Fruit fly (Drosophila melanogaster) whole organism, embryonic: ENCODE results near the gene CG3097.

ENCODE experiments used
- BEAF-32 ChIP-seq: fragments of 200-800 bp; sonication (Bioruptor generic); optimal IDR thresholded peaks from 3 replicates; lab custom pipeline; 2017; ENCODE audit warnings: missing biosample characterization, missing genetic modification characterization, mild to moderate bottlenecking, moderate library complexity, missing genetic modification reagents
- Blimp-1 ChIP-seq: fragments of 200-800 bp; sonication (Bioruptor generic); optimal IDR thresholded peaks from 3 replicates; lab custom pipeline; 2018; ENCODE audit warnings: missing biosample characterization, missing genetic modification characterization, mild to moderate bottlenecking, moderate library complexity, missing genetic modification reagents
- CG10431 ChIP-seq: fragments of 200-800 bp; sonication (Bioruptor generic); optimal IDR thresholded peaks from 3 replicates; lab custom pipeline; 2018; ENCODE audit warnings: missing biosample characterization, mild to moderate bottlenecking, missing genetic modification characterization
- CG10654 ChIP-seq: fragments of 200-800 bp; sonication (Bioruptor generic); optimal IDR thresholded peaks from 2 replicates; lab custom pipeline; 2016; ENCODE audit warnings: missing biosample characterization, missing genetic modification characterization
- CG10979 ChIP-seq: fragments of 200-800 bp; sonication (Bioruptor generic); optimal IDR thresholded peaks from 2 replicates; lab custom pipeline; 2018; ENCODE audit warnings: missing biosample characterization, mild to moderate bottlenecking, missing genetic modification characterization, moderate library complexity
- CG11398 ChIP-seq: fragments of 200-800 bp; sonication (Bioruptor generic); optimal IDR thresholded peaks from 2 replicates; lab custom pipeline; 2016; ENCODE audit warnings: missing biosample characterization, missing genetic modification characterization
- CG11504 ChIP-seq: fragments of 200-800 bp; sonication (Bioruptor generic); optimal IDR thresholded peaks from 3 replicates; lab custom pipeline; 2019; ENCODE audit warnings: missing biosample characterization, mild to moderate bottlenecking, missing genetic modification characterization, moderate library complexity
- CG1603 ChIP-seq: fragments of 200-800 bp; sonication (Bioruptor generic); optimal IDR thresholded peaks from 2 replicates; lab custom pipeline; 2019; ENCODE audit warnings: missing biosample characterization, mild to moderate bottlenecking, missing genetic modification characterization, moderate library complexity
- CG16863 ChIP-seq: fragments of 200-800 bp; sonication (Bioruptor generic); optimal IDR thresholded peaks from 3 replicates; lab custom pipeline; 2016; ENCODE audit warnings: missing biosample characterization, missing genetic modification characterization
- CG1792 ChIP-seq: fragments of 200-800 bp; sonication (Bioruptor generic); optimal IDR thresholded peaks from 2 replicates; lab custom pipeline; 2016; ENCODE audit warnings: missing biosample characterization, missing genetic modification characterization
- CG2199 ChIP-seq: fragments of 200-800 bp; sonication (Bioruptor generic); IDR thresholded peaks from 3 replicates; pipeline ENCODE4 v1.3.6; 2022; ENCODE audit warnings: missing biosample characterization, missing genetic modification characterization
- CG2678 ChIP-seq: fragments of 200-800 bp; sonication (Bioruptor generic); optimal IDR thresholded peaks from 3 replicates; lab custom pipeline; 2019; ENCODE audit warnings: missing biosample characterization, mild to moderate bottlenecking, missing genetic modification characterization, moderate library complexity
- CG32772 ChIP-seq: fragments of 200-800 bp; sonication (Bioruptor generic); IDR thresholded peaks from 2 replicates; pipeline ENCODE4 v1.3.6; 2022; ENCODE audit warnings: missing biosample characterization, missing genetic modification characterization
- CG6791 ChIP-seq: fragments of 200-800 bp; sonication (Bioruptor generic); IDR thresholded peaks from 3 replicates; pipeline ENCODE4 v1.3.6; 2022; ENCODE audit warnings: missing biosample characterization, missing genetic modification characterization; ENCODE audit not compliant: partially characterized antibody
- CG8765 ChIP-seq: fragments of 200-800 bp; sonication (Bioruptor generic); IDR thresholded peaks from 2 replicates; pipeline ENCODE4 v1.3.6; 2022; ENCODE audit warnings: missing biosample characterization, missing genetic modification characterization
- CG9932 ChIP-seq: fragments of 200-800 bp; sonication (Bioruptor generic); IDR thresholded peaks from 2 replicates; pipeline ENCODE4 v1.3.6; 2022; ENCODE audit warnings: missing biosample characterization, missing genetic modification characterization
- Dref ChIP-seq: fragments of 200-800 bp; sonication (Bioruptor generic); IDR thresholded peaks from 2 replicates; pipeline ENCODE4 v1.3.6; 2022; ENCODE audit warnings: missing biosample characterization, missing genetic modification characterization
- HLH4C ChIP-seq: fragments of 200-800 bp; sonication (Bioruptor generic); IDR thresholded peaks from 3 replicates; pipeline ENCODE4 v1.3.6; 2022; ENCODE audit warnings: missing biosample characterization, missing genetic modification characterization; ENCODE audit not compliant: partially characterized antibody
- HmgD ChIP-seq: fragments of 200-800 bp; sonication (Bioruptor generic); optimal IDR thresholded peaks from 3 replicates; lab custom pipeline; 2016; ENCODE audit warnings: missing biosample characterization, missing genetic modification characterization
- Hmr ChIP-seq: fragments of 200-800 bp; sonication (Bioruptor generic); optimal IDR thresholded peaks from 3 replicates; lab custom pipeline; 2017; ENCODE audit warnings: mild to moderate bottlenecking, missing biosample characterization, missing genetic modification reagents, missing genetic modification characterization
- Hr78 ChIP-seq, 2 experiments: fragments of 200-800 bp in 1 of 2; fragments of >200 bp in 1 of 2; sonication (Bioruptor generic) in 1 of 2; optimal IDR thresholded peaks; 2 replicates each; lab custom pipeline; 2017 to 2019; ENCODE audit warnings: missing biosample characterization in 2 of 2, missing genetic modification characterization in 2 of 2, mild to moderate bottlenecking in 1 of 2, moderate library complexity in 1 of 2
- NFAT ChIP-seq: fragments of 200-800 bp; sonication (Bioruptor generic); IDR thresholded peaks from 2 replicates; pipeline ENCODE4 v1.3.6; 2022; ENCODE audit warnings: missing biosample characterization, missing genetic modification characterization
- Opbp ChIP-seq: fragments of 200-800 bp; sonication (Bioruptor generic); IDR thresholded peaks from 3 replicates; pipeline ENCODE4 v1.3.6; 2022; ENCODE audit warnings: missing biosample characterization, missing genetic modification characterization; ENCODE audit not compliant: partially characterized antibody
- Pdp1 ChIP-seq, 2 experiments: fragments of 200-800 bp; sonication (Bioruptor generic); optimal IDR thresholded peaks; 3 replicates each; lab custom pipeline; 2016; ENCODE audit warnings: missing biosample characterization in 2 of 2, missing genetic modification characterization in 2 of 2, mild to moderate bottlenecking in 1 of 2, moderate library complexity in 1 of 2
- Sry-β ChIP-seq: fragments of 200-800 bp; sonication (Bioruptor generic); optimal IDR thresholded peaks from 2 replicates; lab custom pipeline; 2018; ENCODE audit warnings: missing biosample characterization, mild to moderate bottlenecking, missing genetic modification characterization, moderate library complexity
- Trl ChIP-seq, 3 experiments: fragments of >200 bp in 2 of 3; fragments of 200-800 bp in 1 of 3; sonication (Bioruptor generic) in 1 of 3; optimal IDR thresholded peaks; 2 replicates in 1 of 3; 3 replicates in 2 of 3; lab custom pipeline; 2016 to 2017; ENCODE audit warnings: missing biosample characterization in 1 of 3, missing genetic modification characterization in 1 of 3
- amos ChIP-seq: fragments of 200-800 bp; sonication (Bioruptor generic); IDR thresholded peaks from 2 replicates; pipeline ENCODE4 v1.3.6; 2022; ENCODE audit warnings: missing biosample characterization, missing genetic modification characterization; ENCODE audit not compliant: partially characterized antibody
- ase ChIP-seq: fragments of 200-800 bp; sonication (Bioruptor generic); IDR thresholded peaks from 3 replicates; pipeline ENCODE4 v1.3.6; 2022; ENCODE audit warnings: missing biosample characterization, missing genetic modification characterization
- chinmo ChIP-seq: fragments of 200-800 bp; sonication (Bioruptor generic); IDR thresholded peaks from 4 replicates; pipeline ENCODE4 v1.3.6; 2022; ENCODE audit warnings: missing biosample characterization, missing genetic modification characterization; ENCODE audit not compliant: partially characterized antibody
- crol ChIP-seq: fragments of 200-800 bp; sonication (Bioruptor generic); IDR thresholded peaks from 2 replicates; pipeline ENCODE4 v1.3.6; 2022; ENCODE audit warnings: missing biosample characterization, missing genetic modification characterization
- dpn ChIP-seq, 2 experiments: fragments of 200-800 bp; sonication (Bioruptor generic); optimal IDR thresholded peaks; 3 replicates each; lab custom pipeline; 2016; ENCODE audit warnings: missing biosample characterization in 2 of 2, missing genetic modification characterization in 2 of 2
- hbn ChIP-seq: fragments of 200-800 bp; sonication (Bioruptor generic); IDR thresholded peaks from 2 replicates; pipeline ENCODE4 v1.3.6; 2022; ENCODE audit warnings: missing biosample characterization, missing genetic modification characterization; ENCODE audit not compliant: partially characterized antibody
- ind ChIP-seq: fragments of 200-800 bp; sonication (Bioruptor generic); optimal IDR thresholded peaks from 3 replicates; lab custom pipeline; 2016; ENCODE audit warnings: missing biosample characterization, missing genetic modification characterization
- lbe ChIP-seq: fragments of 200-800 bp; sonication (Bioruptor generic); optimal IDR thresholded peaks from 2 replicates; lab custom pipeline; 2016; ENCODE audit warnings: missing biosample characterization, mild to moderate bottlenecking, missing genetic modification characterization
- luna ChIP-seq: fragments of 200-800 bp; sonication (Bioruptor generic); optimal IDR thresholded peaks from 2 replicates; lab custom pipeline; 2016; ENCODE audit warnings: missing biosample characterization, missing genetic modification characterization
- nerfin-2 ChIP-seq: fragments of 200-800 bp; sonication (Bioruptor generic); IDR thresholded peaks from 2 replicates; pipeline ENCODE4 v1.3.6; 2022; ENCODE audit warnings: missing biosample characterization, missing genetic modification characterization; ENCODE audit not compliant: partially characterized antibody
- nmo ChIP-seq: fragments of 200-800 bp; sonication (Bioruptor generic); optimal IDR thresholded peaks from 2 replicates; lab custom pipeline; 2018; ENCODE audit warnings: missing biosample characterization, mild to moderate bottlenecking, missing genetic modification characterization, moderate library complexity
- ro ChIP-seq: fragments of 200-800 bp; sonication (Bioruptor generic); IDR thresholded peaks from 2 replicates; pipeline ENCODE4 v1.3.6; 2022; ENCODE audit warnings: missing biosample characterization, missing genetic modification characterization
- stc ChIP-seq: fragments of 200-800 bp; sonication (Bioruptor generic); IDR thresholded peaks from 2 replicates; pipeline ENCODE4 v1.3.6; 2022; ENCODE audit warnings: missing biosample characterization, missing genetic modification characterization
- stwl ChIP-seq: fragments of 200-800 bp; sonication (Bioruptor generic); optimal IDR thresholded peaks from 3 replicates; lab custom pipeline; 2018; ENCODE audit warnings: missing biosample characterization, mild to moderate bottlenecking, missing genetic modification characterization, moderate library complexity
- unpg ChIP-seq: fragments of 200-800 bp; sonication (Bioruptor generic); optimal IDR thresholded peaks from 3 replicates; lab custom pipeline; 2018; ENCODE audit warnings: missing biosample characterization, mild to moderate bottlenecking, missing genetic modification characterization, moderate library complexity
- vnd ChIP-seq: fragments of 200-800 bp; sonication (Bioruptor generic); IDR thresholded peaks from 3 replicates; pipeline ENCODE4 v1.3.6; 2022; ENCODE audit warnings: missing biosample characterization, missing genetic modification characterization; ENCODE audit not compliant: partially characterized antibody
- z ChIP-seq: fragments of 200-800 bp; sonication (Bioruptor generic); IDR thresholded peaks from 3 replicates; pipeline ENCODE4 v1.3.6; 2022; ENCODE audit warnings: missing biosample characterization, missing genetic modification characterization

CG3097 gene

DNA sequence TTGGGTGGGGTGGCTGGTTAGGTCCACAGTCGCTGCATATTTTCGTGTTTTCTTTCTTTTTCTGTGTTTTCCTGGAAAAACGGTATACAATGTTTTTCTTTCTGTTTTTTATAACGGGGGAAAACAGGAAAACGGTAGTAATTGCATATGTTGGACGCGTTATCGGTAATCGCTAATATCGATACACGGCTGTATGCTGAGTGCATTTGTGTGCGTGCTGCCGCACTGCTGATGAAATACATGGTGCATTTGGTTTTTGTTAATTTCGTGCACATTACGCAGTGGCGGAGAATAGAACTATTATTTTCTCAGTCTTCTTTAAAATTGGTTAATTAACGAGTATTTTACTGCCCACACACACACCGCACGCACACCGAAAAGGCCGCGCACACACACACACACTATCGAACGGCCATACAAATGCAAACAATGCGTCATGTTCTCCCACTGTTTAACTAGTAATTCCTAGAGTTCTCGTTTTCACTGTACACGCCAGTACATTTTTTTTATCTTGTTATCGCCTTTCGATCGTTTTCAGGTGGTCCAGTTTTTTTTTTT, 7.1 kb downstream of the CG3097 start (continued):
- TF ChIP-seq Trl (optimal IDR thresholded peaks at IDR 0.05; lab: Kevin White, UChicago): no peak
- no peak for TF ChIP-seq Trl (GFP tag; optimal IDR thresholded peaks at IDR 0.05; lab: Kevin White, UChicago)
- no peak for TF ChIP-seq stwl
- no peak for TF ChIP-seq CG11398 (GFP tag; lab: Kevin White, UChicago)
- TF ChIP-seq Hmr (GFP tag; lab: Kevin White, UChicago): no peak
- no peak for TF ChIP-seq CG1603 (tag; lab: Kevin White, UChicago)
- no peak for TF ChIP-seq luna (GFP tag; lab: Kevin White, UChicago)
- TF ChIP-seq HLH4C (GFP tag; lab: Robert Waterston, UW): peak; percentile 19; the same call in 1 of the 3 replicates
- no peak for TF ChIP-seq HmgD (GFP tag; lab: Kevin White, UChicago)
- peak; percentile 16 for TF ChIP-seq BEAF-32 (GFP tag; lab: Kevin White, UChicago)
- TF ChIP-seq CG2678 (tag; lab: Kevin White, UChicago): no peak
- no peak for TF ChIP-seq Sry-β (GFP tag; lab: Kevin White, UChicago)
- TF ChIP-seq Opbp (GFP tag; lab: Robert Waterston, UW): peak; percentile 54; the same call in 1 of the 3 replicates
- TF ChIP-seq chinmo (GFP tag; lab: Robert Waterston, UW): 0 out of 4 replicates have a peak, but pooled peaks have one; percentile 47
- 0 out of 2 replicates have a peak, but pooled peaks have one; percentile 19 for TF ChIP-seq hbn (GFP tag; lab: Robert Waterston, UW)
- TF ChIP-seq CG8765 (GFP tag; lab: Robert Waterston, UW): no peak
- peak; percentile 55 for TF ChIP-seq Dref (GFP tag; lab: Robert Waterston, UW)
- no peak for TF ChIP-seq CG10654
- no peak for TF ChIP-seq ind (GFP tag; lab: Kevin White, UChicago)
- TF ChIP-seq vnd (GFP tag; lab: Robert Waterston, UW): peak; percentile 26; the same call in 1 of the 3 replicates
- no peak for TF ChIP-seq dpn (GFP tag; optimal IDR thresholded peaks at IDR 0.05; lab: Kevin White, UChicago)
- TF ChIP-seq CG16863 (GFP tag; lab: Kevin White, UChicago): no peak
- no peak for TF ChIP-seq nerfin-2 (GFP tag; lab: Robert Waterston, UW)
- TF ChIP-seq amos (GFP tag; lab: Robert Waterston, UW): peak; percentile 20; the same call in 1 of the 2 replicates
- no peak for TF ChIP-seq nmo (GFP tag; lab: Kevin White, UChicago)
- TF ChIP-seq CG10979 (tag; lab: Kevin White, UChicago): peak; percentile 17
- no peak for TF ChIP-seq ro (GFP tag; lab: Robert Waterston, UW)
- no peak for TF ChIP-seq unpg (GFP tag; lab: Kevin White, UChicago)
- no peak for TF ChIP-seq CG11504 (tag; lab: Kevin White, UChicago)

DNA sequence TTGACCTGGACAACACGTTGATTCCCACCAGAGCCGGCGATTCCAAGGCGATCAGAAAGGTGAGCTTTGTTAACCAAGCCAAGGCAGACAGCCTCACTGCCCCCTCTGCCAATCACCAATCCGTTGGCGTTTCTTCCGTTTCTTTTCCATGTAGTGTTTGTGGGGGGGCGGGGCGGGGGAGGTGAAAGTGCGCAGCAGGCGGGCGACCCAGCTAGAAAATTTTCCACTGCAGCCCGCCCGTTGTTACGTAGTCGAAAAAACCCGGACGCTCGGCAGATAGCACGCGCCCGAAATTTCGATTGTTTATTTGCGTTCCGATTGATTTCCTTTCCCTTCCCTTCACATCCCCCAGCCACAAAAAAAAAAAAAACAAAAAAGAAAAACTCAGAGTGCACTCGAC, 14.4 kb downstream of the CG3097 start:
- TF ChIP-seq Hr78 (GFP tag; optimal IDR thresholded peaks at IDR 0.05; lab: Kevin White, UChicago) (peak in 1 of 2 experiments; percentile 81), CG10431 (GFP tag; lab: Kevin White, UChicago) (peak; percentile 90), CG1792 (GFP tag; lab: Kevin White, UChicago) (no peak), ase (GFP tag; lab: Robert Waterston, UW) (no peak), Pdp1 (GFP tag; optimal IDR thresholded peaks at IDR 0.05; lab: Kevin White, UChicago) (peak in 1 of 2 experiments; percentile 84), CG9932 (no peak), CG6791 (GFP tag; lab: Robert Waterston, UW) (0 out of 3 replicates have a peak, but pooled peaks have one; percentile 24), crol (GFP tag; lab: Robert Waterston, UW) (peak; percentile 92), chinmo (GFP tag; lab: Robert Waterston, UW) (0 out of 4 replicates have a peak, but pooled peaks have one; percentile 16), lbe (GFP tag; lab: Kevin White, UChicago) (no peak), z (0 out of 3 replicates have a peak, but pooled peaks have one; percentile 20), stc (GFP tag; lab: Robert Waterston, UW) (0 out of 2 replicates have a peak, but pooled peaks have one; percentile 9), CG1603 (tag; lab: Kevin White, UChicago) (no peak), CG2199 (GFP tag; lab: Robert Waterston, UW) (peak; percentile 79; the same call in 1 of the 3 replicates), NFAT (GFP tag; lab: Robert Waterston, UW) (peak; percentile 71; the same call in 1 of the 2 replicates), Blimp-1 (peak; percentile 85), CG32772 (GFP tag; lab: Robert Waterston, UW) (peak; percentile 50; the same call in 1 of the 2 replicates)
